Fruit fly (Drosophila melanogaster) whole organism, wandering third instar larva: Measurements from ENCODE around the gene Btk.
A peak's percentile ranks its signal among the peaks of the same experiment; 100 is the strongest.

Source experiments
- Abd-B ChIP-seq: fragments of >200 bp; optimal IDR thresholded peaks from 2 replicates; lab custom pipeline; 2017; ENCODE audit warnings: missing biosample characterization, missing genetic modification characterization
- CG32264 ChIP-seq: fragments of 200-800 bp; sonication (Bioruptor generic); optimal IDR thresholded peaks from 2 replicates; lab custom pipeline; 2016; ENCODE audit warnings: missing biosample characterization, missing genetic modification characterization
- CG9705 ChIP-seq: fragments of 200-800 bp; sonication (Bioruptor generic); optimal IDR thresholded peaks from 2 replicates; lab custom pipeline; 2018; ENCODE audit warnings: missing biosample characterization, mild to moderate bottlenecking, missing genetic modification characterization
- CrebA ChIP-seq: fragments of 200-800 bp; sonication (Bioruptor generic); optimal IDR thresholded peaks from 2 replicates; lab custom pipeline; 2016; ENCODE audit warnings: missing biosample characterization, mild to moderate bottlenecking, missing genetic modification characterization, borderline replicate concordance
- Dfd ChIP-seq: fragments of >200 bp; optimal IDR thresholded peaks from 2 replicates; lab custom pipeline; 2017; ENCODE audit warnings: missing biosample characterization, missing genetic modification characterization
- Dif ChIP-seq: fragments of 200-275, 200-300 bp; sonication (Bioruptor generic); optimal IDR thresholded peaks from 2 replicates; lab custom pipeline; 2018; ENCODE audit warnings: missing biosample characterization, missing genetic modification characterization; ENCODE audit not compliant: partially characterized antibody
- GATAd ChIP-seq: sonication (Bioruptor generic); optimal IDR thresholded peaks from 2 replicates; lab custom pipeline; 2016; ENCODE audit warnings: missing biosample characterization, missing genetic modification characterization
- HLH106 ChIP-seq: fragments of 200-800 bp; optimal IDR thresholded peaks from 3 replicates; lab custom pipeline; 2019; ENCODE audit warnings: missing biosample characterization, mild to moderate bottlenecking, missing genetic modification characterization, moderate library complexity
- Hnf4 ChIP-seq: fragments of 200-800 bp; sonication (Bioruptor generic); optimal IDR thresholded peaks from 2 replicates; lab custom pipeline; 2016; ENCODE audit warnings: missing biosample characterization, mild to moderate bottlenecking, missing genetic modification characterization
- Hr78 ChIP-seq: fragments of >200 bp; optimal IDR thresholded peaks from 2 replicates; lab custom pipeline; 2017; ENCODE audit warnings: missing biosample characterization, missing genetic modification characterization
- Hr83 ChIP-seq: fragments of 200-300 bp; sonication (Bioruptor generic); optimal IDR thresholded peaks from 2 replicates; lab custom pipeline; 2016; ENCODE audit warnings: missing biosample characterization, mild to moderate bottlenecking, missing genetic modification characterization, moderate library complexity; ENCODE audit not compliant: poor library complexity, severe bottlenecking
- Jra ChIP-seq: sonication (Bioruptor generic); optimal IDR thresholded peaks from 2 replicates; lab custom pipeline; 2016; ENCODE audit warnings: missing biosample characterization, missing genetic modification characterization
- Mio ChIP-seq: sonication (Bioruptor generic); optimal IDR thresholded peaks from 2 replicates; lab custom pipeline; 2016; ENCODE audit warnings: missing biosample characterization, missing genetic modification characterization
- Myc ChIP-seq: fragments of >200 bp; optimal IDR thresholded peaks from 2 replicates; lab custom pipeline; 2017
- N ChIP-seq: fragments of >200 bp; optimal IDR thresholded peaks from 2 replicates; lab custom pipeline; 2018; ENCODE audit warnings: missing biosample characterization, missing external identifiers, missing genetic modification characterization
- OdsH ChIP-seq: fragments of 200-800 bp; sonication (Bioruptor generic); optimal IDR thresholded peaks from 2 replicates; lab custom pipeline; 2016; ENCODE audit warnings: missing biosample characterization, mild to moderate bottlenecking, missing genetic modification characterization
- Rel ChIP-seq, 2 experiments: fragments of 200-800 bp; sonication (Bioruptor generic) in 1 of 2; optimal IDR thresholded peaks; 2 replicates in 1 of 2; 3 replicates in 1 of 2; lab custom pipeline; 2016 to 2019; ENCODE audit warnings: mild to moderate bottlenecking in 2 of 2, missing biosample characterization in 2 of 2, missing genetic modification characterization in 2 of 2, moderate library complexity in 1 of 2
- Sp1 ChIP-seq: fragments of 200-800 bp; sonication (Bioruptor generic); optimal IDR thresholded peaks from 3 replicates; lab custom pipeline; 2019; ENCODE audit warnings: missing biosample characterization, mild to moderate bottlenecking, missing genetic modification characterization, moderate library complexity
- Vsx2 ChIP-seq: fragments of 200-300, 225-300 bp; sonication (Bioruptor generic); optimal IDR thresholded peaks from 2 replicates; lab custom pipeline; 2018; ENCODE audit warnings: missing biosample characterization, missing genetic modification characterization; ENCODE audit not compliant: partially characterized antibody
- br ChIP-seq: fragments of 200-800 bp; sonication (Bioruptor generic); optimal IDR thresholded peaks from 2 replicates; lab custom pipeline; 2016; ENCODE audit warnings: missing biosample characterization, missing genetic modification characterization
- brk ChIP-seq: fragments of 200-800 bp; sonication (Bioruptor generic); optimal IDR thresholded peaks from 2 replicates; lab custom pipeline; 2016; ENCODE audit warnings: missing biosample characterization, mild to moderate bottlenecking, missing genetic modification characterization
- dl ChIP-seq, 2 experiments: fragments of 175-275, 200-275 bp in 1 of 2; fragments of 200-275 bp in 1 of 2; sonication (Bioruptor generic); optimal IDR thresholded peaks; lab custom pipeline; 2018; ENCODE audit warnings: mild to moderate bottlenecking in 2 of 2, missing biosample characterization in 2 of 2, missing genetic modification characterization in 2 of 2, moderate library complexity in 2 of 2; ENCODE audit not compliant: partially characterized antibody in 2 of 2, insufficient read depth in 1 of 2
- dmrt93B ChIP-seq: fragments of 200-800 bp; sonication (Bioruptor generic); optimal IDR thresholded peaks from 2 replicates; lab custom pipeline; 2018; ENCODE audit warnings: missing biosample characterization, mild to moderate bottlenecking, missing genetic modification characterization
- dsf ChIP-seq: sonication (Bioruptor generic); optimal IDR thresholded peaks from 2 replicates; lab custom pipeline; 2016; ENCODE audit warnings: missing biosample characterization, missing genetic modification characterization, borderline replicate concordance
- ey ChIP-seq: fragments of 200-800 bp; sonication (Bioruptor generic); optimal IDR thresholded peaks from 2 replicates; lab custom pipeline; 2016; ENCODE audit warnings: missing biosample characterization, missing genetic modification characterization
- foxo ChIP-seq, 2 experiments: fragments of 200-800 bp; sonication (Bioruptor generic); optimal IDR thresholded peaks; 2 replicates in 1 of 2; 3 replicates in 1 of 2; lab custom pipeline; 2016 to 2017; ENCODE audit warnings: missing biosample characterization in 2 of 2, missing genetic modification characterization in 2 of 2
- fru ChIP-seq: fragments of 200-800 bp; sonication (Bioruptor generic); optimal IDR thresholded peaks from 3 replicates; lab custom pipeline; 2016; ENCODE audit warnings: missing biosample characterization, mild to moderate bottlenecking, missing genetic modification characterization
- h ChIP-seq: fragments of 200-800 bp; sonication (Bioruptor generic); optimal IDR thresholded peaks from 3 replicates; lab custom pipeline; 2016; ENCODE audit warnings: missing biosample characterization, mild to moderate bottlenecking, missing genetic modification characterization
- jim ChIP-seq: fragments of 175-275, 200-325 bp; sonication (Bioruptor generic); optimal IDR thresholded peaks from 2 replicates; lab custom pipeline; 2016; ENCODE audit warnings: missing biosample characterization, mild to moderate bottlenecking, missing genetic modification characterization
- lola ChIP-seq: fragments of >200 bp; optimal IDR thresholded peaks from 2 replicates; lab custom pipeline; 2017; ENCODE audit warnings: missing biosample characterization, missing genetic modification characterization
- pan ChIP-seq: fragments of >200 bp; optimal IDR thresholded peaks from 2 replicates; lab custom pipeline; 2017
- psq ChIP-seq: fragments of 200-800 bp; sonication (Bioruptor generic); optimal IDR thresholded peaks from 3 replicates; lab custom pipeline; 2017; ENCODE audit warnings: missing biosample characterization, mild to moderate bottlenecking, missing genetic modification characterization, moderate library complexity
- rgr ChIP-seq: fragments of 200-800 bp; sonication (Bioruptor generic); optimal IDR thresholded peaks from 3 replicates; lab custom pipeline; 2016; ENCODE audit warnings: missing biosample characterization, mild to moderate bottlenecking, missing genetic modification characterization
- sage ChIP-seq: fragments of 200-800 bp; sonication (Bioruptor generic); optimal IDR thresholded peaks from 2 replicates; lab custom pipeline; 2016; ENCODE audit warnings: missing biosample characterization, mild to moderate bottlenecking, missing genetic modification characterization
- sv ChIP-seq: fragments of 200-800 bp; sonication (Bioruptor generic); optimal IDR thresholded peaks from 3 replicates; lab custom pipeline; 2016; ENCODE audit warnings: missing biosample characterization, missing genetic modification characterization
- tai ChIP-seq: sonication (Bioruptor generic); optimal IDR thresholded peaks from 2 replicates; lab custom pipeline; 2016; ENCODE audit warnings: missing biosample characterization, missing genetic modification characterization
- usp ChIP-seq: fragments of >200 bp; optimal IDR thresholded peaks from 2 replicates; lab custom pipeline; 2017; ENCODE audit warnings: missing biosample characterization, missing genetic modification characterization
- woc ChIP-seq: sonication (Bioruptor generic); optimal IDR thresholded peaks from 2 replicates; lab custom pipeline; 2016; ENCODE audit warnings: missing biosample characterization, mild to moderate bottlenecking, missing genetic modification characterization

Gene Btk

dm6 chr2L:8212666-8213270 lies 88.1 kb downstream of the Btk start, which contains the start of the genes CG8372 and CG8360:
CG8372 (minus strand) TSS chr2L:8212902.
CG8360 (plus strand) TSS chr2L:8212959.
- TF ChIP-seq sage (GFP tag; lab: Kevin White, UChicago) (peak; percentile 99), OdsH (GFP tag; lab: Kevin White, UChicago) (peak; percentile 100), brk (GFP tag; lab: Kevin White, UChicago) (peak; percentile 99), dmrt93B (GFP tag; lab: Kevin White, UChicago) (peak; percentile 98), Rel (GFP tag; optimal IDR thresholded peaks at IDR 0.05; lab: Kevin White, UChicago) (peak; percentile 97), Rel (tag; optimal IDR thresholded peaks at IDR 0.05; lab: Kevin White, UChicago) (peak; percentile 92), CG32264 (GFP tag; lab: Kevin White, UChicago) (peak; percentile 99), pan (lab: Kevin White, UChicago) (no peak), dl (GFP tag; optimal IDR thresholded peaks at IDR 0.05; lab: Kevin White, UChicago; ENCODE audit: insufficient read depth in 1 of 2, partially characterized antibody in 2 of 2) (no peak), foxo (GFP tag; optimal IDR thresholded peaks at IDR 0.05; lab: Kevin White, UChicago) (peak; percentile 98 to 100), HLH106 (peak; percentile 99), Mio (GFP tag; lab: Kevin White, UChicago) (peak; percentile 95), rgr (peak; percentile 100), Hnf4 (GFP tag; lab: Kevin White, UChicago) (peak; percentile 100), Hr78 (GFP tag; lab: Kevin White, UChicago) (no peak), Hr83 (GFP tag; lab: Kevin White, UChicago) (peak; percentile 99), Dfd (GFP tag; lab: Kevin White, UChicago) (no peak), psq (GFP tag; lab: Kevin White, UChicago) (peak; percentile 98), GATAd (GFP tag; lab: Kevin White, UChicago) (peak; percentile 98), Dif (GFP tag; lab: Kevin White, UChicago) (no peak), ey (GFP tag; lab: Kevin White, UChicago) (peak; percentile 99), Sp1 (GFP tag; lab: Kevin White, UChicago) (peak; percentile 99), usp (GFP tag; lab: Kevin White, UChicago) (no peak), CG9705 (peak; percentile 99), Myc (lab: Kevin White, UChicago) (no peak), N (no peak), h (GFP tag; lab: Kevin White, UChicago) (peak; percentile 100), tai (GFP tag; lab: Kevin White, UChicago) (peak; percentile 99), Abd-B (no peak), woc (peak; percentile 99), Vsx2 (GFP tag; lab: Kevin White, UChicago) (no peak), jim (peak; percentile 79), sv (peak; percentile 99), fru (GFP tag; lab: Kevin White, UChicago) (peak; percentile 99), Jra (GFP tag; lab: Kevin White, UChicago) (peak; percentile 99), br (GFP tag; lab: Kevin White, UChicago) (peak; percentile 100), CrebA (GFP tag; lab: Kevin White, UChicago) (no peak), lola (GFP tag; lab: Kevin White, UChicago) (no peak), dsf (GFP tag; lab: Kevin White, UChicago) (peak; percentile 97)

- TF ChIP-seq Hr78 (GFP tag; lab: Kevin White, UChicago) (no peak), Dfd (GFP tag; lab: Kevin White, UChicago) (no peak), Myc (lab: Kevin White, UChicago) (no peak), Mio (GFP tag; lab: Kevin White, UChicago) (no peak), HLH106 (peak; percentile 68), fru (GFP tag; lab: Kevin White, UChicago) (peak; percentile 78), usp (GFP tag; lab: Kevin White, UChicago) (no peak), Vsx2 (GFP tag; lab: Kevin White, UChicago) (no peak), Abd-B (no peak), ey (GFP tag; lab: Kevin White, UChicago) (peak; percentile 51), brk (GFP tag; lab: Kevin White, UChicago) (peak; percentile 84), br (GFP tag; lab: Kevin White, UChicago) (peak; percentile 80), woc (peak; percentile 73), Hnf4 (GFP tag; lab: Kevin White, UChicago) (peak; percentile 81), lola (GFP tag; lab: Kevin White, UChicago) (no peak), Dif (GFP tag; lab: Kevin White, UChicago) (no peak), dsf (GFP tag; lab: Kevin White, UChicago) (peak; percentile 81), h (GFP tag; lab: Kevin White, UChicago) (peak; percentile 83), foxo (GFP tag; optimal IDR thresholded peaks at IDR 0.05; lab: Kevin White, UChicago) (peak; percentile 71 to 75), dmrt93B (GFP tag; lab: Kevin White, UChicago) (peak; percentile 32), jim (no peak), CG32264 (GFP tag; lab: Kevin White, UChicago) (peak; percentile 34), CG9705 (peak; percentile 38), dl (GFP tag; optimal IDR thresholded peaks at IDR 0.05; lab: Kevin White, UChicago; ENCODE audit: insufficient read depth in 1 of 2, partially characterized antibody in 2 of 2) (no peak), Rel (GFP tag; optimal IDR thresholded peaks at IDR 0.05; lab: Kevin White, UChicago) (no peak), Rel (tag; optimal IDR thresholded peaks at IDR 0.05; lab: Kevin White, UChicago) (peak; percentile 49), N (no peak), Sp1 (GFP tag; lab: Kevin White, UChicago) (peak; percentile 60), Jra (GFP tag; lab: Kevin White, UChicago) (peak; percentile 90), GATAd (GFP tag; lab: Kevin White, UChicago) (peak; percentile 61), pan (lab: Kevin White, UChicago) (no peak), CrebA (GFP tag; lab: Kevin White, UChicago) (no peak), tai (GFP tag; lab: Kevin White, UChicago) (peak; percentile 88), OdsH (GFP tag; lab: Kevin White, UChicago) (peak; percentile 60), rgr (peak; percentile 72), psq (GFP tag; lab: Kevin White, UChicago) (peak; percentile 58), sv (peak; percentile 65), sage (GFP tag; lab: Kevin White, UChicago) (peak; percentile 48), Hr83 (GFP tag; lab: Kevin White, UChicago) (no peak)
These were observed 89.8 kb downstream of the Btk start, which contains the start of gene Ssb-c31a for dm6 chr2L:8211070-8211469. Ssb-c31a (plus strand) TSS chr2L:8211347.
